Fruit fly (Drosophila melanogaster): Measurements from ENCODE around the gene CG15561.

The CG15561 gene

DNA sequence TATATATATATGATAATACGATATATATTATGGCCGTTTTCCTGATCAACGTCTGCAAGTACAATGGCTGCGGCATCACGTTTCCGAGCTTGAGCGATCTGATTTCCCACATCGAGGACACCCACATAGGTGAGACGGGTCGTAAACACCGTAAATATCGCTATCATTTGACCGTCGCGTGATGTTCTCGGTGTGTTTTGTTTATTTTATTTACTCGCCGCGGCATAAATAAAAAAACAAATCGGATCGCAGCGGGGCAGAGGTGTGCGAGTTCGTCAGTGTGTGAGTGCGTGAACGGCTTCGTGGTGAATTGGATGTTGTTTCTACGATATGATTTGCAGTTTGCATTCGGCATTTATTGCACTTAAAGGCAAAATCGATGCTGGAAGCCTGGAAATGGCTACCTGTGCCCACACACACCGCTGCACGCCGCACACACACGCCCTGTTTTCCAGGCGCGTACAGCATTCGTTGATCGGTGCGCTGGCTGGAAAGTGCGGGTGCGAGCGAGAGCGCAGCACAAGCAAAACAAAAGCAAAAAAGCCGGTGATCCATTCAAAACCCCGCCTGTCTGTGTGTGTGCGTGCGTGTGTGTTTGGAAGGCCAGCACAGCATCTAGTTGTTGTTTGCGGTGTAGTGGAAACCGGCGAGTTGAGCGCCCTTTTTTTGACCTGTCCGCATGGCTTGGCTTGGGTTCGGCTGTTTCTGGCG is 5.8 kb upstream of the CG15561 start (continued):
- TF ChIP-seq inv (GFP tag; IDR thresholded peaks at IDR 0.05; ENCODE audit: partially characterized antibody): no peak
- no peak for TF ChIP-seq E2f1 (GFP tag; IDR thresholded peaks at IDR 0.05)
- peak; percentile 31 for TF ChIP-seq Fer1 (GFP tag; optimal IDR thresholded peaks at IDR 0.05)
- TF ChIP-seq yki (optimal IDR thresholded peaks at IDR 0.05): no peak
- no peak for TF ChIP-seq dmrt11E (tag; optimal IDR thresholded peaks at IDR 0.05)
- no peak for TF ChIP-seq usp (GFP tag; optimal IDR thresholded peaks at IDR 0.05)
- TF ChIP-seq HmgZ (tag; optimal IDR thresholded peaks at IDR 0.05): no peak
- TF ChIP-seq CG11560 (tag; IDR thresholded peaks at IDR 0.05): no peak
- TF ChIP-seq gsb-n (tag; optimal IDR thresholded peaks at IDR 0.05): no peak
- TF ChIP-seq pan (optimal IDR thresholded peaks at IDR 0.05): no peak
- no peak for TF ChIP-seq pan (GFP tag; optimal IDR thresholded peaks at IDR 0.05 in 1 of 2, IDR thresholded peaks at IDR 0.05 in 1 of 2)
- no peak for TF ChIP-seq CG31388 (GFP tag; optimal IDR thresholded peaks at IDR 0.05)
- TF ChIP-seq sqz (GFP tag; optimal IDR thresholded peaks at IDR 0.05): peak; percentile 65
- TF ChIP-seq CG3838 (GFP tag; optimal IDR thresholded peaks at IDR 0.05): no peak
- TF ChIP-seq nmo (GFP tag; optimal IDR thresholded peaks at IDR 0.05): no peak
- TF ChIP-seq sens-2 (GFP tag; IDR thresholded peaks at IDR 0.05): no peak
- TF ChIP-seq odd (GFP tag; optimal IDR thresholded peaks at IDR 0.05): peak; percentile 3
- TF ChIP-seq Six4 (GFP tag; optimal IDR thresholded peaks at IDR 0.05): no peak
- TF ChIP-seq az2 (GFP tag; optimal IDR thresholded peaks at IDR 0.05): no peak
- peak; percentile 41 for TF ChIP-seq fd64A (GFP tag; optimal IDR thresholded peaks at IDR 0.05)
- no peak for TF ChIP-seq ind (GFP tag; optimal IDR thresholded peaks at IDR 0.05)
- no peak for TF ChIP-seq emc (GFP tag; optimal IDR thresholded peaks at IDR 0.05)
- no peak for TF ChIP-seq CG13287 (GFP tag; IDR thresholded peaks at IDR 0.05; ENCODE audit: partially characterized antibody)
- no peak for TF ChIP-seq CG31224 (GFP tag; IDR thresholded peaks at IDR 0.05)
- TF ChIP-seq Adf1 (GFP tag; IDR thresholded peaks at IDR 0.05): no peak
- TF ChIP-seq Hr39 (optimal IDR thresholded peaks at IDR 0.05): no peak
- TF ChIP-seq CG16779 (GFP tag; IDR thresholded peaks at IDR 0.05): no peak
- no peak for TF ChIP-seq Mrtf (GFP tag; IDR thresholded peaks at IDR 0.05)
- TF ChIP-seq abd-A (tag; optimal IDR thresholded peaks at IDR 0.05): no peak
- no peak for TF ChIP-seq MBD-R2 (GFP tag; IDR thresholded peaks at IDR 0.05)
- no peak for TF ChIP-seq CG15269 (tag; optimal IDR thresholded peaks at IDR 0.05)
- peak; percentile 85 for TF ChIP-seq CG1832 (GFP tag; optimal IDR thresholded peaks at IDR 0.05)
- TF ChIP-seq NFAT (GFP tag; IDR thresholded peaks at IDR 0.05): no peak
- TF ChIP-seq CG6813 (GFP tag; optimal IDR thresholded peaks at IDR 0.05): no peak
- TF ChIP-seq cwo (GFP tag; optimal IDR thresholded peaks at IDR 0.05): peak; percentile 73
- TF ChIP-seq CG32532 (GFP tag; IDR thresholded peaks at IDR 0.05): no peak
- no peak for TF ChIP-seq ci (GFP tag; IDR thresholded peaks at IDR 0.05)
- no peak for TF ChIP-seq en (GFP tag; optimal IDR thresholded peaks at IDR 0.05)
- no peak for TF ChIP-seq Atf3 (GFP tag; optimal IDR thresholded peaks at IDR 0.05)
- TF ChIP-seq ara (GFP tag; IDR thresholded peaks at IDR 0.05): no peak
- TF ChIP-seq lmd (GFP tag; IDR thresholded peaks at IDR 0.05): no peak
- peak in 1 of 2 experiments; percentile 82 for TF ChIP-seq bsh (GFP tag; optimal IDR thresholded peaks at IDR 0.05)
- TF ChIP-seq CG1024 (GFP tag; IDR thresholded peaks at IDR 0.05): no peak
- TF ChIP-seq CG10959 (GFP tag; IDR thresholded peaks at IDR 0.05): no peak
- TF ChIP-seq D (optimal IDR thresholded peaks at IDR 0.05): peak; percentile 80
- TF ChIP-seq D (GFP tag; optimal IDR thresholded peaks at IDR 0.05): no peak
- TF ChIP-seq CG15696 (tag; optimal IDR thresholded peaks at IDR 0.05): no peak
- TF ChIP-seq gcm (GFP tag; optimal IDR thresholded peaks at IDR 0.05): peak; percentile 1
- TF ChIP-seq Ada2b (GFP tag; IDR thresholded peaks at IDR 0.05): no peak
- no peak for TF ChIP-seq p53 (GFP tag; optimal IDR thresholded peaks at IDR 0.05)
- TF ChIP-seq Bgb (GFP tag; IDR thresholded peaks at IDR 0.05; ENCODE audit: partially characterized antibody): no peak
- TF ChIP-seq CG10321 (GFP tag; IDR thresholded peaks at IDR 0.05): no peak
